Fruit fly (Drosophila melanogaster) whole organism, pupa: Measurements from ENCODE around the gene CG4291.

Source experiments
- CG14655 ChIP-seq: fragments of 200-800 bp; sonication (Bioruptor generic); optimal IDR thresholded peaks from 3 replicates; lab custom pipeline; 2017; ENCODE audit warnings: mild to moderate bottlenecking, missing biosample characterization, missing genetic modification reagents, missing genetic modification characterization
- CG17806 ChIP-seq: fragments of 200-800 bp; sonication (Bioruptor generic); optimal IDR thresholded peaks from 2 replicates; lab custom pipeline; 2018; ENCODE audit warnings: missing biosample characterization, mild to moderate bottlenecking, missing genetic modification characterization, moderate library complexity
- CG9948 ChIP-seq: fragments of 200-800 bp; sonication (Bioruptor generic); optimal IDR thresholded peaks from 2 replicates; lab custom pipeline; 2018; ENCODE audit warnings: missing biosample characterization, mild to moderate bottlenecking, missing genetic modification characterization, moderate library complexity
- D1 ChIP-seq: fragments of 200-800 bp; sonication (Bioruptor generic); optimal IDR thresholded peaks from 2 replicates; lab custom pipeline; 2018; ENCODE audit warnings: missing biosample characterization, mild to moderate bottlenecking, missing genetic modification characterization, moderate library complexity

DNA sequence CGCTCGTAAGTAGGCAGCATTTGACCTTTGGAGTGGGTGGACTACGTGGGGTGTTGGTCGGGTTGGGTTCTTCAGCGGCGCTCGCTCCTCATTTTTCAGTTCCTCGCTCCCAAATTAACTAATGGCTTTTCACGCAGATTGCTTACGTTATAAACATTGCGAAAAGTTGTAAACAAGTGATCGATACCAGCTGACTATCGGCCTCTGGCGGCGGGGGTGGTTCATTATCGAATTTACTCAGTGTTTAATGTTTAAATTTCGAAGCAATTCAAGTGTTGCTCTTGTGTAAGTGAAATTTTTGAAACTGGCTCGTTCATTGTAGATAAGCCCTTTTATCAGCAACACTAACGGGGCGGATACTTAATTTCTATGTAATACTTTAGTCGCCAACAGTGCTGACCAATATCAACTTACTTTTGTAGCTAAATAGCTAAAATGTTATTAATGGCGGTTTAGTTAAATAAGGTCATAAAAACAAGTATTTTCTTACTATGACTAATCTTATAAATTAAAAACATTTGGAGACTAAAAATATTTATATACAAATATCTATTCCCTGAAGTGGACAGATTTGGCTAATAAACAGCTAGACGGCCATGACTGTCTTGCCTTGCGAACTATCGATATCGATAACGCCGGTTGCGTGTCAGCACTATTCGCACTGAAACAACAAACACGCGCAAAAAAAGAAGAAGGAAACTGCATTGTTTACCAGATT lies 33.1 kb downstream of the CG4291 start, which contains the start of the genes PGAP2 and Clp:
- TF ChIP-seq D1 (tag; lab: Kevin White, UChicago) (no peak), CG17806 (tag; lab: Kevin White, UChicago) (peak; percentile 68), CG9948 (peak; percentile 68), CG14655 (GFP tag; lab: Kevin White, UChicago) (no peak)
